Worm (Caenorhabditis elegans): ENCODE data around the gene Y57A10A.31.

ce11 chrII:12332624-12333023 lies 43.4 kb downstream of the Y57A10A.31 start, which contains the start of gene sre-54:
- TF ChIP-seq ztf-23 (GFP tag; IDR thresholded peaks at IDR 0.05) (no peak), T22C8.4 (GFP tag; IDR thresholded peaks at IDR 0.05) (no peak), ref-1 (GFP tag; conservative IDR thresholded peaks at IDR 0.05) (no peak), klf-2 (GFP tag; conservative IDR thresholded peaks at IDR 0.05) (no peak), flt-1 (GFP tag; IDR thresholded peaks at IDR 0.05) (no peak), ztf-29 (GFP tag; IDR thresholded peaks at IDR 0.05) (no peak), med-1 (GFP tag; optimal IDR thresholded peaks at IDR 0.05; ENCODE audit: insufficient read depth) (no peak)

Measured in whole organism, midembryonic.